Fruit fly (Drosophila melanogaster) whole organism, larva: ENCODE data around the gene Ctr1A.

Source experiments
- noc ChIP-seq: fragments of 200-800 bp; sonication (Bioruptor generic); optimal IDR thresholded peaks from 3 replicates; lab custom pipeline; 2019; ENCODE audit warnings: missing biosample characterization, mild to moderate bottlenecking, missing genetic modification characterization, moderate library complexity

Gene Ctr1A

dm6 chrX:6661392-6661837 lies at the start of gene Ctr1A, which contains the start of gene CG3224:
Gene Ctr1A (plus strand): TSS chrX:6661647.
Gene CG3224 (minus strand): TSS chrX:6661462.
- TF ChIP-seq noc = peak; percentile 14

- no peak for TF ChIP-seq noc
Measured at dm6 chrX:6611831-6612230, 49.6 kb upstream of the Ctr1A start.

DNA sequence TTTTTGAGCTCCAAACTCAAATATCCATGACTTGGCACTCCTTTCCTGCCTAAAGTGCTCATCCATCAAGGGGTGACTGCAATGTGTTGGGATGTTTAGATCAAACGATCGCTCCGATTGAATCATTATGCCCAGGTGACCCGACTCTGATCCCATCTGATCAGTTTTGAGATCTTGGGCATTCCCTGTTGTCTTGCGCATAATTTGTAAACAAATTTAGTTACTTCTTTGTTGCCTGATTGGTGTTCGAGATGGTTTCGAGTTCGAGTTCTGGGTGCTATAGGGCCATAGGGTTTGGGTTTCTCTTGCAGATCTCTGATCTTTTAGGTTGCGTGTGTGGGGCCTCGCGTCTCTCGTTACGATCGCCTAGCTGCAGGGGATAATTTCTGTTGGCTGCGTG lies 48.9 kb upstream of the Ctr1A start:
- no peak for TF ChIP-seq noc

DNA sequence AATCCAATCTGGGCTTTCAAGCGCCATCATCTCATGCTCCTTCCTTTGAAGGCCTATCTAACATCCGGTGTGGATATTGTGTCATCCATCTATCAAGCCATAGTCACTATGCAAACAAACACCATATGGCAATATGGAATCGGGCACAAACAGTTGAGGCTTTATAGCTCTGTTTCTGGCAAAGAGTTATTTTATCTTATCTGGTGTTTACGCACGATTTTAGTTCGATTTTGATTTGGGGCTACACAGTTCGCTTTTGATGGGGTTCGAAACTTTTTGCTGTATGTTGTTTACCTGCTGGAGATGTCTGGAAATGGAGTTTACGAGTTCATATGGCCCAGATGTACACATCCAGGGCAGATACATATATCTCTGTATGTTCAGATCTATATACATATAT lies 47.9 kb upstream of the Ctr1A start:
- TF ChIP-seq noc = no peak

DNA sequence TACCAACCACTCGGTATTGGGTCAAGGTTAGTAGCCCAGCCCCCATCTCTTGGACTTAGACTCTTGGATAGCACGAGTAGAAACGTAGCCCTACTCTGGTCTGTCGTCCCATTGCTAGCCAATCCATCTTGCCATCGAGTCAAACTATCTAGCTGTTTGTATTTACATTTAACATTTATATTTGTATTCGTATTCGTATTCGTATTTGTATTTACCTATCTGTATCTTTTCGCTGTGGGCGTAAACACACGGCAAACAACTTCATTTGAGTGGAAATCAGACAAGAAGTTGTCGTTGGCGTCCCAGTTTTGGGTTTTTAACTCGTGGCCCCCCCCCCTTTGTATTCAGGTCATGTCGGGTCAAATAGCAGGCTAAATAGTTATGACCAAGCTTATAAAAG lies 47.2 kb upstream of the Ctr1A start:
- no peak for TF ChIP-seq noc

dm6 chrX:6615476-6615875 lies 46.0 kb upstream of the Ctr1A start:
- TF ChIP-seq noc = no peak

dm6 chrX:6616771-6617170 lies 44.7 kb upstream of the Ctr1A start:
- TF ChIP-seq noc = no peak

DNA sequence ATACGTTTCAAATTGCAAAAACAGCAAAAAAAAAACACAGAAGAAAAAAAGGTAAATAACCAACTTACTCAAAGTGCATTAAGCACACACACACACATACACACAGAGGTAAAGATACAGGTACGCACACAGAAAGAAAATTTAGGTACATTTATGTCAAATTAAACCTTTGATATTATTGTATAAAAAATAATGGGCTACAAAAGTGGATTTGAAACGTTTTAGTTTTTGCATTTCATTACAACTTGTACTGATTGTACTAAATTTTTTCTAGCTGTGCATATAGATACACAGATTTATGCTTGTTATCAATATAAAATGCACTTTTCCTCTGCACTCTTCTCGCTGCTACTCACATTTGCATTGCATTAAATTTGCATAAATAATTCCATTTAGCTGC lies 44.1 kb upstream of the Ctr1A start:
- no peak for TF ChIP-seq noc

- TF ChIP-seq noc = peak; percentile 36
Measured at dm6 chrX:6621566-6622006, 39.9 kb upstream of the Ctr1A start.

- TF ChIP-seq noc = no peak
Measured at dm6 chrX:6624006-6624745, 37.3 kb upstream of the Ctr1A start.

dm6 chrX:6624977-6625591 lies 36.4 kb upstream of the Ctr1A start:
- no peak for TF ChIP-seq noc

DNA sequence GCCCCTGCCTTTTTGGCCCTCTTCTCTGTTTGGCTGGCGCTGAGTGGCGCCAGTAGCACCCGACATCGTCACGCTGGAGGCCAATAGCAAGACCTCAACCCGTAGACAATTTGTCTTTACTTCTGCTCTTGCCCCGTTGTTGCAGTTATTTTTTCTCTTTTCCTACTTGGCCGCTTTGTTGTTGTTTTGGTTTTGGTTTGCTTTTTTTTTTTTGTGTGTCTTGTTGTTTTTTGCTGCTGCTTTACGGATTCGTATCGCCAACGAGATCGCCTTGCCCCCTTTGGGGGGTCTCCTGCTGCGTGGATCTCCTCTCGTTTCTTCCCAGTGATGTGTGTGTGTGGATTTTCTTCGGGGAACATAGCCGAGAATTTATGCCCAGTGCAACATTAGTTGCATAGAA lies 29.6 kb upstream of the Ctr1A start:
- TF ChIP-seq noc = no peak

- TF ChIP-seq noc = no peak
Measured at dm6 chrX:6633659-6634058, 27.8 kb upstream of the Ctr1A start, which contains the start of gene CG14443. Gene CG14443 (plus strand): TSS chrX:6633959.

dm6 chrX:6638123-6638522 lies 23.3 kb upstream of the Ctr1A start:
- TF ChIP-seq noc = no peak

DNA sequence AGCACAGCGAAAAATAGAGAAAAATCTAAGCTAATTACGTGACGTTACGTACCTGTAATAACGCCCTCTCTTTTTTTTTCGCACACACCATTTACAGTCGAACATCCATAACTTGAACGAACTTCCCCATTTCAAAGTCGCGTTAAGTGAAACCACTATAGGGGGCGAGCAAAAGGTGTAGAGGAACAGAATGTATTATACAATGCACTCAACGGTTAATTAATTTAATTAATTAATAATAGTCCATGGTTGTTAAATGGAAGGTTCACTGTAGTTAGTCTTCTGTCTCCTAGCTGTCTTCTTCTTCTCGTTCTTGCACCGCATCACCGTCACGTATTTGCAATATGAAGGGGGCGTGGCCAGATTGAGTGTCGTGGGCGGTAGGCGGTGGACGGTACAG lies 19.8 kb upstream of the Ctr1A start:
- TF ChIP-seq noc = no peak

dm6 chrX:6642593-6643257 lies 18.7 kb upstream of the Ctr1A start:
- no peak for TF ChIP-seq noc

DNA sequence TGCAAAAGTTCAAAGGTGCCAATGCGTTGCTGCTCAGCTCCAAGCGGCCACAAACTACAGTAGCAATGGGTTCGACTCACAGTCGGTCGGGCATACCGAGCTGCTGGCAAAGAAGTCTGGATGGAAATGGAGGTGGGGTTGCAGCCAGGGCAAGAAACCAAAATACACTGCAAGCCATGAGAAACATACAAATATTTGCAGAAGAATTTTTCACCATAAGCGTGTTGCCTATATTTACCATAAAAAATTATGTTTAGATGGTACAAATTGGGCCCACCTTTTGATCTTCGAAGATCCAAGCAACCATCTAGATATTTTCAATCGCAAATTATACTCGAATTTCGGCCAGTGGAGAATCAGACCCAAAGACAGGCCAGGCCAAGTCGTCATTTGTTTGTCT lies 14.6 kb upstream of the Ctr1A start:
- TF ChIP-seq noc = no peak
